Fruit fly (Drosophila melanogaster): ENCODE measurements around the gene CG34150.
A peak's percentile ranks its signal among the peaks of the same experiment; 100 is the strongest.

CG34150 gene

DNA sequence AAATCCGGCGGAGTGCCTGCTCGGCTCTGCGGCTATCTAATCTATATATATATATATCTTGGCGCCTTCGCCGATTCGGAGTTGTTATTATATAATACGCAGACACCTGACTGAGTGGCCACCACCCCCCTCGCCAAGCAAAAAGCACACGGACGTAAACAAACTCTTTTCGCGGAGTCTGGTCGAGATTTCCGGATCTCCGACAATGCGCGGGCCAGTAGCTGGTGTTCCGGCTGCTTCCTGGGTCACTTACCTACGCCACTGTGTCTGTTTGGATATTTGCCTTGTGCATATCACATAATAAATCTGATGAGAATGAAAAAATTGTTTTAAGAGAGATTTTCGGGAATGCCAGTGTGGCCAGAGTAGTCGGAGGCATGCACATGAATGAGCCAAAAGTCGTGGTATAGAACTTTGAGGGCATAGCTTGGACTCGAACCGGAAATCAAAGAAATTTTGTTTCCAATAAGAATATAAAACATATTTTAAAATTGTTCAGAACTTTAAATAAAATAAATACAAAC, 27.0 kb upstream of the CG34150 start, which contains the start of gene CG5805 (continued):
- peak; percentile 41 for TF ChIP-seq her (GFP tag; optimal IDR thresholded peaks at IDR 0.05)
- peak; percentile 65 for TF ChIP-seq bigmax (GFP tag; optimal IDR thresholded peaks at IDR 0.05)
- peak; percentile 21 for TF ChIP-seq Antp (GFP tag; optimal IDR thresholded peaks at IDR 0.05)
- no peak for TF ChIP-seq lbe (GFP tag; optimal IDR thresholded peaks at IDR 0.05)
- TF ChIP-seq salm (tag; optimal IDR thresholded peaks at IDR 0.05): peak; percentile 40
- no peak for TF ChIP-seq corto (GFP tag; optimal IDR thresholded peaks at IDR 0.05)
- TF ChIP-seq tgo (GFP tag; IDR thresholded peaks at IDR 0.05): peak; percentile 85
- peak; percentile 69 for TF ChIP-seq az2 (GFP tag; optimal IDR thresholded peaks at IDR 0.05)
- no peak for TF ChIP-seq h (optimal IDR thresholded peaks at IDR 0.05)
- TF ChIP-seq CG12744 (GFP tag; optimal IDR thresholded peaks at IDR 0.05): peak; percentile 63
- TF ChIP-seq CG42726 (GFP tag; IDR thresholded peaks at IDR 0.05; ENCODE audit: partially characterized antibody): no peak
- peak; percentile 77 for TF ChIP-seq CG10274 (GFP tag; optimal IDR thresholded peaks at IDR 0.05)
- TF ChIP-seq CG12659 (GFP tag; optimal IDR thresholded peaks at IDR 0.05): peak; percentile 92
- TF ChIP-seq tx (GFP tag; optimal IDR thresholded peaks at IDR 0.05): peak; percentile 35
- no peak for TF ChIP-seq ato (GFP tag; IDR thresholded peaks at IDR 0.05; ENCODE audit: partially characterized antibody)
- TF ChIP-seq Dbx (GFP tag; IDR thresholded peaks at IDR 0.05): peak; percentile 89
- peak; percentile 77 for TF ChIP-seq CG31365 (tag; optimal IDR thresholded peaks at IDR 0.05)
- peak; percentile 91 for TF ChIP-seq CG34376 (GFP tag; optimal IDR thresholded peaks at IDR 0.05)
- peak; percentile 79 for TF ChIP-seq Awh (GFP tag; IDR thresholded peaks at IDR 0.05)
- TF ChIP-seq CG4424 (GFP tag; optimal IDR thresholded peaks at IDR 0.05): peak; percentile 85
- no peak for TF ChIP-seq CG4404 (GFP tag; IDR thresholded peaks at IDR 0.05)
- no peak for TF ChIP-seq CG16813 (GFP tag; IDR thresholded peaks at IDR 0.05; ENCODE audit: partially characterized antibody)
- TF ChIP-seq CG12391 (tag; optimal IDR thresholded peaks at IDR 0.05): peak; percentile 86
- TF ChIP-seq insv (GFP tag; optimal IDR thresholded peaks at IDR 0.05): peak; percentile 82 to 96
- peak; percentile 3 for TF ChIP-seq pum (GFP tag; optimal IDR thresholded peaks at IDR 0.05)
- TF ChIP-seq toy (GFP tag; IDR thresholded peaks at IDR 0.05): peak; percentile 62; the same call in 1 of the 2 replicates
- TF ChIP-seq sob (GFP tag; IDR thresholded peaks at IDR 0.05): peak; percentile 89
- peak; percentile 59 for TF ChIP-seq org-1 (GFP tag; optimal IDR thresholded peaks at IDR 0.05)
- peak; percentile 73 for TF ChIP-seq ems (GFP tag; optimal IDR thresholded peaks at IDR 0.05)
- peak; percentile 63 for TF ChIP-seq row (GFP tag; IDR thresholded peaks at IDR 0.05)
- TF ChIP-seq CG1602 (GFP tag; optimal IDR thresholded peaks at IDR 0.05): peak; percentile 49
- peak; percentile 99 for TF ChIP-seq Ets97D (GFP tag; optimal IDR thresholded peaks at IDR 0.05)
- TF ChIP-seq CG12236 (GFP tag; optimal IDR thresholded peaks at IDR 0.05): peak; percentile 53
- peak; percentile 87 for TF ChIP-seq PHDP (tag; optimal IDR thresholded peaks at IDR 0.05)
- TF ChIP-seq CG8359 (GFP tag; optimal IDR thresholded peaks at IDR 0.05; ENCODE audit: borderline replicate concordance): peak; percentile 79
- TF ChIP-seq E2f2 (GFP tag; IDR thresholded peaks at IDR 0.05): peak; percentile 65
- peak; percentile 58 for TF ChIP-seq Ssrp (tag; optimal IDR thresholded peaks at IDR 0.05)
- TF ChIP-seq CG15269 (tag; optimal IDR thresholded peaks at IDR 0.05): peak; percentile 78
- peak; percentile 61 for TF ChIP-seq mam (GFP tag; optimal IDR thresholded peaks at IDR 0.05)
- TF ChIP-seq CG30431 (GFP tag; optimal IDR thresholded peaks at IDR 0.05): peak; percentile 75
- TF ChIP-seq chinmo (GFP tag; IDR thresholded peaks at IDR 0.05; ENCODE audit: partially characterized antibody): no peak
- peak; percentile 74 for TF ChIP-seq CG9876 (GFP tag; optimal IDR thresholded peaks at IDR 0.05)
- TF ChIP-seq lilli (GFP tag; optimal IDR thresholded peaks at IDR 0.05): peak; percentile 57
- TF ChIP-seq CG6683 (GFP tag; optimal IDR thresholded peaks at IDR 0.05): peak; percentile 76
- TF ChIP-seq CG43689 (GFP tag; IDR thresholded peaks at IDR 0.05): peak; percentile 76
- no peak for TF ChIP-seq lola (GFP tag; optimal IDR thresholded peaks at IDR 0.05)
- peak; percentile 96 for TF ChIP-seq sens (GFP tag)
- TF ChIP-seq cas (GFP tag; IDR thresholded peaks at IDR 0.05): peak; percentile 56; the same call in 1 of the 2 replicates
- TF ChIP-seq Ada2b (GFP tag; IDR thresholded peaks at IDR 0.05): peak; percentile 66; the same call in 1 of the 2 replicates
- TF ChIP-seq Hr51 (GFP tag; optimal IDR thresholded peaks at IDR 0.05): peak; percentile 75 to 83

All from whole organism, embryonic.